Worm (Caenorhabditis elegans) whole organism, midembryonic: ENCODE data around the gene T01G5.6.
"Not testable (repeated sequence)": the region's sequence is repeated elsewhere in the genome, so short reads cannot be mapped to it uniquely, and the experiment has no call there.

Experiments used
- T22C8.4 ChIP-seq: fragments of 200-800 bp; sonication (Bioruptor generic); IDR thresholded peaks from 2 replicates; pipeline ENCODE4 v1.3.6; 2022; ENCODE audit warnings: missing genetic modification characterization, missing compliant biosample characterization
- cog-1 ChIP-seq: sonication (generic microtip); optimal IDR thresholded peaks from 2 replicates; lab custom pipeline; 2016; ENCODE audit warnings: missing genetic modification characterization, missing compliant biosample characterization
- flt-1 ChIP-seq: fragments of 200-800 bp; sonication (Bioruptor generic); IDR thresholded peaks from 2 replicates; pipeline ENCODE4 v1.3.6; 2022; ENCODE audit warnings: missing genetic modification characterization, missing compliant biosample characterization
- klf-2 ChIP-seq: fragments of 200-800 bp; sonication (Bioruptor generic); conservative IDR thresholded peaks from 2 replicates; pipeline ENCODE4 v1.3.6; 2022; ENCODE audit warnings: missing genetic modification reagents, missing genetic modification characterization, missing compliant biosample characterization
- med-1 ChIP-seq: sonication (generic microtip); optimal IDR thresholded peaks from 2 replicates; lab custom pipeline; 2017; ENCODE audit warnings: missing genetic modification characterization, mild to moderate bottlenecking, missing compliant biosample characterization, antibody characterized with exemption, missing genetic modification reagents; ENCODE audit not compliant: insufficient read depth
- ref-1 ChIP-seq: fragments of 200-800 bp; sonication (Bioruptor generic); conservative IDR thresholded peaks from 2 replicates; pipeline ENCODE4 v1.3.6; 2022; ENCODE audit warnings: missing genetic modification reagents, missing genetic modification characterization, missing compliant biosample characterization
- tab-1 ChIP-seq: fragments of 200-800 bp; sonication (Bioruptor generic); IDR thresholded peaks from 2 replicates; pipeline ENCODE4 v1.3.6; 2022; ENCODE audit warnings: missing genetic modification characterization, missing compliant biosample characterization
- ztf-23 ChIP-seq: fragments of 200-800 bp; sonication (Bioruptor generic); IDR thresholded peaks from 2 replicates; pipeline ENCODE4 v1.3.6; 2022; ENCODE audit warnings: missing genetic modification reagents, missing genetic modification characterization, missing compliant biosample characterization
- ztf-29 ChIP-seq: fragments of 200-800 bp; sonication (Bioruptor generic); IDR thresholded peaks from 2 replicates; pipeline ENCODE4 v1.3.6; 2022; ENCODE audit warnings: missing genetic modification reagents, missing genetic modification characterization, missing compliant biosample characterization

Gene T01G5.6

DNA sequence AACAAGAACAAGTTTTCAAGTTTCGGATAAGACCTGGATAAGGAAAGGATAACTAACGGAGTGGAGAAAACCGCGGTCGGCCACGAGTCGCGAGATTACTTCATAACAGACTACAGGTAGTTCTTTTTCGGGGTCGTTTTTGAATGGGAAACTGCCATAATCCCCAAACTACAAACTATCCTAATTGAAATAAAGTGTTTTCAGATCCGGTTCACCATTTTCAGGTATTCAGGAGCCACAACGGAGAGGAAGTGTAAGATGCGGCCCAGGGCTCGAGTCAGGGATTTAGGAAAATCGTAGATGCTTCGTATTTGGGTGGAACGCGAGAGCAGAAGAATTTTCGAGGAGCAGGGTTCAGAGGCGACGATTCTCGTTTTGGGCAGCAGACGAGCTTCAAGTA, 2.1 kb upstream of the T01G5.6 start, which contains the start of gene T01G5.8:
Gene T01G5.8 (plus strand): TSS at position 301 of the 400 bp plus-strand sequence.
- not testable (repeated sequence) for TF ChIP-seq ztf-23 (GFP tag; lab: Robert Waterston, UW); ztf-29 (GFP tag; lab: Robert Waterston, UW); cog-1 (tag; lab: Kevin White, UChicago)

- TF ChIP-seq ztf-23 (GFP tag; lab: Robert Waterston, UW) = no peak
- TF ChIP-seq ztf-29 (GFP tag; lab: Robert Waterston, UW) = no peak
- TF ChIP-seq flt-1 (GFP tag; lab: Robert Waterston, UW) = no peak
- TF ChIP-seq cog-1 (tag; lab: Kevin White, UChicago) = no peak
- no peak for TF ChIP-seq T22C8.4 (GFP tag; lab: Robert Waterston, UW)
- TF ChIP-seq klf-2 (GFP tag; lab: Robert Waterston, UW) = no peak
- no peak for TF ChIP-seq med-1 (GFP tag; lab: Kevin White, UChicago)
- no peak for TF ChIP-seq ref-1
- no peak for TF ChIP-seq tab-1 (GFP tag; lab: Robert Waterston, UW)
These were observed 2.2 kb downstream of the T01G5.6 start, which contains the start of gene T01G5.7 for ce11 chrV:15111660-15112059. T01G5.7 (plus strand) TSS chrV:15111960.

DNA sequence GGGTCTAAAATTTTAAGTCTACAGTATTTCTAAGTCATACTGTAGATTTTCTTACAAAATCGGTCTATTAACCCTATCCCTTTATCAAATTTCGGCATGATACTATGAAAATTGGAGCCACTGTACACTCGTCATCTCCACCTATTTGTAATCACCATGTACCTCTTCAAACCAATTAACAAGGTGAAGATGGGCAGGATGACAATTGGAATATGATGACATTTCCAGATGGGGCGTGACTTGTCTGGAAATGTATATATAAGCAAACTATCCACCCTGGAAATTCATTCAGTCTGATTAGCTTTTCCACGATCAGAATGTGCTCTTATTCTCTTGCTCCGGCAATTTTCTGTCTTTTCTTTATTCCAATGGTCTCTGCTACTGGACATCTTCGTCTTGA, 4.6 kb downstream of the T01G5.6 start, which contains the start of gene Y75B12A.2:
Gene Y75B12A.2 (plus strand): TSS at position 301 of the 400 bp plus-strand sequence.
- TF ChIP-seq ztf-23 (GFP tag; lab: Robert Waterston, UW) (no peak), cog-1 (tag; lab: Kevin White, UChicago) (no peak), T22C8.4 (GFP tag; lab: Robert Waterston, UW) (no peak), klf-2 (GFP tag; lab: Robert Waterston, UW) (no peak), ztf-29 (GFP tag; lab: Robert Waterston, UW) (no peak), med-1 (GFP tag; lab: Kevin White, UChicago) (no peak), tab-1 (GFP tag; lab: Robert Waterston, UW) (no peak), flt-1 (GFP tag; lab: Robert Waterston, UW) (no peak), ref-1 (no peak)

ce11 chrV:15105893-15106598, 7.8 kb downstream of the T01G5.6 start, which contains the start of gene C01G10.14:
C01G10.14 (minus strand) TSS chrV:15105943.
- not testable (repeated sequence) for TF ChIP-seq cog-1 (tag; lab: Kevin White, UChicago); klf-2 (GFP tag; lab: Robert Waterston, UW); med-1 (GFP tag; lab: Kevin White, UChicago)

- TF ChIP-seq klf-2 (GFP tag; lab: Robert Waterston, UW) (no peak), tab-1 (GFP tag; lab: Robert Waterston, UW) (no peak), ztf-23 (GFP tag; lab: Robert Waterston, UW) (no peak), cog-1 (tag; lab: Kevin White, UChicago) (no peak), T22C8.4 (GFP tag; lab: Robert Waterston, UW) (no peak), ref-1 (no peak), med-1 (GFP tag; lab: Kevin White, UChicago) (no peak), ztf-29 (GFP tag; lab: Robert Waterston, UW) (no peak), flt-1 (GFP tag; lab: Robert Waterston, UW) (no peak)
These were observed 14.4 kb downstream of the T01G5.6 start, which contains the start of gene C01G10.1 for ce11 chrV:15099447-15099846. C01G10.1 (plus strand) TSS chrV:15099747.

- TF ChIP-seq T22C8.4 (GFP tag; lab: Robert Waterston, UW) = no peak
- no peak for TF ChIP-seq ztf-23 (GFP tag; lab: Robert Waterston, UW)
- TF ChIP-seq tab-1 (GFP tag; lab: Robert Waterston, UW) = no peak
- TF ChIP-seq cog-1 (tag; lab: Kevin White, UChicago) = no peak
- TF ChIP-seq med-1 (GFP tag; lab: Kevin White, UChicago) = no peak
- no peak for TF ChIP-seq klf-2 (GFP tag; lab: Robert Waterston, UW)
- no peak for TF ChIP-seq ztf-29 (GFP tag; lab: Robert Waterston, UW)
- no peak for TF ChIP-seq flt-1 (GFP tag; lab: Robert Waterston, UW)
- TF ChIP-seq ref-1 = no peak
These were observed 19.1 kb downstream of the T01G5.6 start, which contains the start of gene srx-78 for ce11 chrV:15094749-15095148. srx-78 (plus strand) TSS chrV:15095049.

- TF ChIP-seq med-1 (GFP tag; lab: Kevin White, UChicago) = no peak
- no peak for TF ChIP-seq T22C8.4 (GFP tag; lab: Robert Waterston, UW)
- no peak for TF ChIP-seq klf-2 (GFP tag; lab: Robert Waterston, UW)
- no peak for TF ChIP-seq flt-1 (GFP tag; lab: Robert Waterston, UW)
- TF ChIP-seq ztf-23 (GFP tag; lab: Robert Waterston, UW) = no peak
- no peak for TF ChIP-seq ref-1
- TF ChIP-seq cog-1 (tag; lab: Kevin White, UChicago) = no peak
- no peak for TF ChIP-seq ztf-29 (GFP tag; lab: Robert Waterston, UW)
- no peak for TF ChIP-seq tab-1 (GFP tag; lab: Robert Waterston, UW)
These were observed 21.2 kb downstream of the T01G5.6 start, which contains the start of gene txt-12 for ce11 chrV:15092666-15093065. txt-12 (plus strand) TSS chrV:15092966.

DNA sequence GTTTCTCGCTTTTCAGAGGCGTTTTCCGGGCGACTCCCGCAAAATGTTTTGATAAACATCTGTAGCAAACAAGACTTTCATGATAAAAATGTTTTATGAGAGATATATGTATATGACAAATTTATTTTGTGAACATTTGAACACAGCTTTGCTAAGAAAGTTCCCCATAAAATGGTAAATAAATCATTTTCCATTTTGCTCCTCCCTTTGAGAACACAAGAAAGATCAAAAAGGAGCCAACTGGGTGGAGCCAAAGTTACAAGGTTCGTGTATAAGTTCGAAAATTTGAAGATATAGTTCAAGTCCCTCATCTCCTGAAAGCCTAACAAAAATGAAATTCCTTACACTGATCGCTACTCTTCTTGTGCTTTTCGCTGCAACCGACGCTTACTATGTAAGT, 23.4 kb downstream of the T01G5.6 start, which contains the start of gene C01G10.17:
Gene C01G10.17 (plus strand): TSS at position 301 of the 400 bp plus-strand sequence.
- TF ChIP-seq ztf-23 (GFP tag; lab: Robert Waterston, UW) = no peak
- TF ChIP-seq ref-1 = no peak
- no peak for TF ChIP-seq klf-2 (GFP tag; lab: Robert Waterston, UW)
- TF ChIP-seq ztf-29 (GFP tag; lab: Robert Waterston, UW) = no peak
- TF ChIP-seq med-1 (GFP tag; lab: Kevin White, UChicago) = no peak
- no peak for TF ChIP-seq cog-1 (tag; lab: Kevin White, UChicago)
- TF ChIP-seq flt-1 (GFP tag; lab: Robert Waterston, UW) = no peak
- TF ChIP-seq tab-1 (GFP tag; lab: Robert Waterston, UW) = no peak
- TF ChIP-seq T22C8.4 (GFP tag; lab: Robert Waterston, UW) = no peak
